Worm (Caenorhabditis elegans) whole organism, midembryonic: ENCODE results near the gene cln-3.1.

Experiments used
- T22C8.4 ChIP-seq: fragments of 200-800 bp; sonication (Bioruptor generic); IDR thresholded peaks from 2 replicates; pipeline ENCODE4 v1.3.6; 2022; ENCODE audit warnings: missing genetic modification characterization, missing compliant biosample characterization
- cog-1 ChIP-seq: sonication (generic microtip); optimal IDR thresholded peaks from 2 replicates; lab custom pipeline; 2016; ENCODE audit warnings: missing genetic modification characterization, missing compliant biosample characterization
- flt-1 ChIP-seq: fragments of 200-800 bp; sonication (Bioruptor generic); IDR thresholded peaks from 2 replicates; pipeline ENCODE4 v1.3.6; 2022; ENCODE audit warnings: missing genetic modification characterization, missing compliant biosample characterization
- klf-2 ChIP-seq: fragments of 200-800 bp; sonication (Bioruptor generic); conservative IDR thresholded peaks from 2 replicates; pipeline ENCODE4 v1.3.6; 2022; ENCODE audit warnings: missing genetic modification reagents, missing genetic modification characterization, missing compliant biosample characterization
- med-1 ChIP-seq: sonication (generic microtip); optimal IDR thresholded peaks from 2 replicates; lab custom pipeline; 2017; ENCODE audit warnings: missing genetic modification characterization, mild to moderate bottlenecking, missing compliant biosample characterization, antibody characterized with exemption, missing genetic modification reagents; ENCODE audit not compliant: insufficient read depth
- ref-1 ChIP-seq: fragments of 200-800 bp; sonication (Bioruptor generic); conservative IDR thresholded peaks from 2 replicates; pipeline ENCODE4 v1.3.6; 2022; ENCODE audit warnings: missing genetic modification reagents, missing genetic modification characterization, missing compliant biosample characterization
- tab-1 ChIP-seq: fragments of 200-800 bp; sonication (Bioruptor generic); IDR thresholded peaks from 2 replicates; pipeline ENCODE4 v1.3.6; 2022; ENCODE audit warnings: missing genetic modification characterization, missing compliant biosample characterization
- ztf-23 ChIP-seq: fragments of 200-800 bp; sonication (Bioruptor generic); IDR thresholded peaks from 2 replicates; pipeline ENCODE4 v1.3.6; 2022; ENCODE audit warnings: missing genetic modification reagents, missing genetic modification characterization, missing compliant biosample characterization
- ztf-29 ChIP-seq: fragments of 200-800 bp; sonication (Bioruptor generic); IDR thresholded peaks from 2 replicates; pipeline ENCODE4 v1.3.6; 2022; ENCODE audit warnings: missing genetic modification reagents, missing genetic modification characterization, missing compliant biosample characterization

cln-3.1 gene

ce11 chrV:11231177-11231576 is 34.3 kb downstream of the cln-3.1 start:
- no peak for TF ChIP-seq tab-1 (GFP tag; lab: Robert Waterston, UW)
- no peak for TF ChIP-seq flt-1 (GFP tag; lab: Robert Waterston, UW)
- no peak for TF ChIP-seq klf-2 (GFP tag; lab: Robert Waterston, UW)
- no peak for TF ChIP-seq med-1

ce11 chrV:11228653-11229173 is 36.7 kb downstream of the cln-3.1 start, which contains the start of gene pqn-70:
TSS of gene pqn-70 (minus strand) at chrV:11228703.
- TF ChIP-seq klf-2 (GFP tag; lab: Robert Waterston, UW) = no peak
- peak; percentile 90 for TF ChIP-seq T22C8.4 (GFP tag; lab: Robert Waterston, UW)
- peak; percentile 61 for TF ChIP-seq cog-1 (tag; lab: Kevin White, UChicago)
- TF ChIP-seq flt-1 (GFP tag; lab: Robert Waterston, UW) = peak; percentile 67; the same call in 1 of the 2 replicates
- TF ChIP-seq ztf-23 (GFP tag; lab: Robert Waterston, UW) = peak; percentile 57; the same call in 1 of the 2 replicates

- TF ChIP-seq ztf-29 (no peak), tab-1 (GFP tag; lab: Robert Waterston, UW) (no peak), ztf-23 (GFP tag; lab: Robert Waterston, UW) (no peak), ref-1 (no peak), med-1 (no peak), klf-2 (GFP tag; lab: Robert Waterston, UW) (no peak), cog-1 (tag; lab: Kevin White, UChicago) (no peak), T22C8.4 (GFP tag; lab: Robert Waterston, UW) (no peak), flt-1 (GFP tag; lab: Robert Waterston, UW) (no peak)
Observed at ce11 chrV:11225981-11226380, 39.5 kb downstream of the cln-3.1 start, which contains the start of gene bgal-1. TSS of gene bgal-1 (minus strand) at chrV:11226018.

ce11 chrV:11223698-11224097 is 41.8 kb downstream of the cln-3.1 start:
- TF ChIP-seq flt-1 (GFP tag; lab: Robert Waterston, UW) = no peak

- TF ChIP-seq tab-1 (GFP tag; lab: Robert Waterston, UW) = no peak
- no peak for TF ChIP-seq T22C8.4 (GFP tag; lab: Robert Waterston, UW)
- TF ChIP-seq med-1 = no peak
- no peak for TF ChIP-seq flt-1 (GFP tag; lab: Robert Waterston, UW)
- no peak for TF ChIP-seq ztf-23 (GFP tag; lab: Robert Waterston, UW)
- TF ChIP-seq ztf-29 = no peak
- TF ChIP-seq klf-2 (GFP tag; lab: Robert Waterston, UW) = no peak
- no peak for TF ChIP-seq cog-1 (tag; lab: Kevin White, UChicago)
- TF ChIP-seq ref-1 = no peak
Observed at ce11 chrV:11220936-11221335, 44.5 kb downstream of the cln-3.1 start, which contains the start of gene T19B10.2. TSS of gene T19B10.2 (plus strand) at chrV:11221302.

ce11 chrV:11220415-11220814 is 45.0 kb downstream of the cln-3.1 start:
- TF ChIP-seq T22C8.4 (GFP tag; lab: Robert Waterston, UW) (no peak), klf-2 (GFP tag; lab: Robert Waterston, UW) (no peak), tab-1 (GFP tag; lab: Robert Waterston, UW) (no peak), med-1 (no peak), ztf-29 (no peak), flt-1 (GFP tag; lab: Robert Waterston, UW) (no peak), ztf-23 (GFP tag; lab: Robert Waterston, UW) (no peak), cog-1 (tag; lab: Kevin White, UChicago) (no peak)

ce11 chrV:11217394-11217793 is 48.1 kb downstream of the cln-3.1 start, which contains the start of gene cyp-29A2:
TSS of gene cyp-29A2 (plus strand) at chrV:11217583.
- TF ChIP-seq cog-1 (tag; lab: Kevin White, UChicago) (no peak), klf-2 (GFP tag; lab: Robert Waterston, UW) (no peak), med-1 (no peak), ztf-29 (no peak), tab-1 (GFP tag; lab: Robert Waterston, UW) (no peak), ztf-23 (GFP tag; lab: Robert Waterston, UW) (no peak), ref-1 (no peak)

- TF ChIP-seq tab-1 (GFP tag; lab: Robert Waterston, UW) (no peak), ztf-23 (GFP tag; lab: Robert Waterston, UW) (no peak), klf-2 (GFP tag; lab: Robert Waterston, UW) (no peak), T22C8.4 (GFP tag; lab: Robert Waterston, UW) (no peak), cog-1 (tag; lab: Kevin White, UChicago) (no peak), ref-1 (no peak), ztf-29 (no peak), flt-1 (GFP tag; lab: Robert Waterston, UW) (no peak), med-1 (no peak)
Observed at ce11 chrV:11216137-11216536, 49.3 kb downstream of the cln-3.1 start.

- TF ChIP-seq T22C8.4 (GFP tag; lab: Robert Waterston, UW) = no peak
- TF ChIP-seq klf-2 (GFP tag; lab: Robert Waterston, UW) = no peak
- no peak for TF ChIP-seq ztf-29
- TF ChIP-seq med-1 = no peak
- TF ChIP-seq ref-1 = no peak
- no peak for TF ChIP-seq flt-1 (GFP tag; lab: Robert Waterston, UW)
- no peak for TF ChIP-seq ztf-23 (GFP tag; lab: Robert Waterston, UW)
- TF ChIP-seq cog-1 (tag; lab: Kevin White, UChicago) = no peak
- no peak for TF ChIP-seq tab-1 (GFP tag; lab: Robert Waterston, UW)
Observed at ce11 chrV:11214569-11214968, 50.9 kb downstream of the cln-3.1 start.
